Fruit fly (Drosophila melanogaster) Kc167 (cell line): Measurements from ENCODE around the gene CG15443.

Source experiments
- Myc ChIP-seq: fragments of >200 bp; optimal IDR thresholded peaks from 2 replicates; lab custom pipeline; 2017; ENCODE audit warnings: missing external identifiers
- Sin3A ChIP-seq: fragments of >200 bp; optimal IDR thresholded peaks from 2 replicates; lab custom pipeline; 2018; ENCODE audit warnings: missing external identifiers
- h ChIP-seq: fragments of >200 bp; optimal IDR thresholded peaks from 3 replicates; lab custom pipeline; 2018; ENCODE audit warnings: missing external identifiers
- insv ChIP-seq: fragments of >200 bp; optimal IDR thresholded peaks from 3 replicates; lab custom pipeline; 2018; ENCODE audit warnings: missing external identifiers
- psq ChIP-seq: fragments of >200 bp; optimal IDR thresholded peaks from 2 replicates; lab custom pipeline; 2017; ENCODE audit warnings: missing external identifiers
- ttk ChIP-seq: sonication (Bioruptor generic); optimal IDR thresholded peaks from 2 replicates; lab custom pipeline; 2017; ENCODE audit warnings: missing external identifiers

DNA sequence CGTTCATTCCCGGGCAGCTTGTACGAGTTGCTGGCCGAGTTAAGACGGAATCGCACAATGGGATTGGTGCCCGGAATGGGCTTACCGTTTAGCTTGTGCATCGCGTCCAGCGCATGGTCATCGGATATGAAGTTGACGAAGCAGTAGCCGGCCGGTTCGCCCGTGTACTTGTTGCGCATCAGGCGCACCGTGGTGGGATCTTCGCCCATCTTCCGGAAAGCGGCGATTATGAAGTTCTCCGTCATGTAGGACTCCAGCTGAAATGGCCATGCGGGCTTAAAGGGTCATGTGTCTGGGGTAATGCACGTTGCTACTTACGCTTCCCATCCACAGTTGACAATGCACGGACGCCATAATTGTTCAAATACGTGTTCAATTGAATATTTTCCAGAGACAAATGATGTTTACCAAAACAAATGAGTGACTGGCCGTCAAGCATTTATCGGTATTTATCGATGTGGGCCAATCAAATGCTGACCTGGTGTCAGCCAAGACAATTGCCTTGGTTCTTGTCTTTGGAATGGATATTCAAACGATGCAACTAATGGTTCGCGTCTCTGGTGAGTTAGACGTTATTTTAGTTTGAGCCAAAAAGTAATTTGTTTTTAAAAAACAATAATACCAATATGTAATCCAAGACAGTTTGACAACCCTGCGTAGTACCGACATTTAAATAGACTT is 9.1 kb downstream of the CG15443 start, which contains the start of the genes Secp43 and ND-B8:
- no peak for TF ChIP-seq ttk (lab: Kevin White, UChicago)
- no peak for TF ChIP-seq h (lab: Kevin White, UChicago)
- TF ChIP-seq Sin3A (lab: Kevin White, UChicago): no peak
- TF ChIP-seq Myc: no peak
- TF ChIP-seq psq (lab: Kevin White, UChicago): no peak
- TF ChIP-seq insv (lab: Kevin White, UChicago): no peak
